In genomic region chr3R:25329079-25329478, dm6 we compare ENCODE assay signal across 5 fruit fly cellular contexts.
TF ChIP-seq lines count a peak whose summit lies in the region.

Gene CHKov1 (minus strand): TSS chr3R:25329316.

- TF ChIP-seq CTCF in whole organism, embryonic (GFP tag; optimal IDR thresholded peaks at IDR 0.05; lab: Kevin White, UChicago): no peak

TF ChIP-seq in whole organism, adult, 20 proteins besides CTCF, POLR2A, EP300 and RAD21:
- TF ChIP-seq Mnt (GFP tag; optimal IDR thresholded peaks at IDR 0.05; lab: Kevin White, UChicago) (no peak), cic (GFP tag; optimal IDR thresholded peaks at IDR 0.05; lab: Kevin White, UChicago) (peak; percentile 1), Clk (GFP tag; optimal IDR thresholded peaks at IDR 0.05; lab: Kevin White, UChicago) (no peak), CG11617 (GFP tag; optimal IDR thresholded peaks at IDR 0.05; lab: Kevin White, UChicago) (peak; percentile 13), CG5204 (GFP tag; optimal IDR thresholded peaks at IDR 0.05; lab: Kevin White, UChicago) (no peak), CG33017 (tag; optimal IDR thresholded peaks at IDR 0.05; lab: Kevin White, UChicago) (peak; percentile 43), CG12768 (GFP tag; optimal IDR thresholded peaks at IDR 0.05; lab: Kevin White, UChicago) (peak; percentile 21)

TF ChIP-seq in whole organism, embryonic, 481 proteins besides CTCF, POLR2A, EP300 and RAD21 (continues in another document):
- TF ChIP-seq CG34224 (GFP tag; IDR thresholded peaks at IDR 0.05; lab: Robert Waterston, UW; ENCODE audit: partially characterized antibody) (no peak), dati (GFP tag; IDR thresholded peaks at IDR 0.05; lab: Robert Waterston, UW) (no peak), gce (GFP tag; IDR thresholded peaks at IDR 0.05; lab: Robert Waterston, UW) (no peak), CG7963 (GFP tag; IDR thresholded peaks at IDR 0.05; lab: Robert Waterston, UW; ENCODE audit: partially characterized antibody) (no peak), HLH54F (GFP tag; optimal IDR thresholded peaks at IDR 0.05; lab: Kevin White, UChicago) (no peak), Camta (GFP tag; optimal IDR thresholded peaks at IDR 0.05; lab: Kevin White, UChicago) (no peak), CG8765 (GFP tag; IDR thresholded peaks at IDR 0.05; lab: Robert Waterston, UW) (no peak), CoRest (tag; optimal IDR thresholded peaks at IDR 0.05; lab: Kevin White, UChicago) (no peak), Mrtf (GFP tag; IDR thresholded peaks at IDR 0.05; lab: Robert Waterston, UW) (no peak), E2f1 (GFP tag; IDR thresholded peaks at IDR 0.05; lab: Robert Waterston, UW) (no peak), CG2199 (GFP tag; IDR thresholded peaks at IDR 0.05; lab: Robert Waterston, UW) (0 out of 3 replicates have a peak, but pooled peaks have one; percentile 10), maf-S (GFP tag; optimal IDR thresholded peaks at IDR 0.05; lab: Kevin White, UChicago) (no peak), CG3995 (GFP tag; optimal IDR thresholded peaks at IDR 0.05; lab: Kevin White, UChicago) (no peak), CG2120 (GFP tag; optimal IDR thresholded peaks at IDR 0.05; lab: Kevin White, UChicago) (no peak), Myb (GFP tag; optimal IDR thresholded peaks at IDR 0.05; lab: Kevin White, UChicago) (no peak), CkIIα-i1 (GFP tag; IDR thresholded peaks at IDR 0.05; lab: Robert Waterston, UW) (no peak), CG4707 (GFP tag; optimal IDR thresholded peaks at IDR 0.05; lab: Kevin White, UChicago) (no peak), lmd (GFP tag; IDR thresholded peaks at IDR 0.05; lab: Robert Waterston, UW) (no peak), Doc3 (GFP tag; IDR thresholded peaks at IDR 0.05; lab: Robert Waterston, UW; ENCODE audit: partially characterized antibody) (no peak), Dbx (GFP tag; IDR thresholded peaks at IDR 0.05; lab: Robert Waterston, UW) (no peak), slp2 (GFP tag; optimal IDR thresholded peaks at IDR 0.05; lab: Kevin White, UChicago) (no peak), stc (GFP tag; IDR thresholded peaks at IDR 0.05; lab: Robert Waterston, UW) (no peak)

TF ChIP-seq in whole organism, prepupa, 60 proteins besides CTCF, POLR2A, EP300 and RAD21:
- TF ChIP-seq vri (GFP tag; optimal IDR thresholded peaks at IDR 0.05; lab: Kevin White, UChicago) (peak; percentile 30), CG8119 (GFP tag; IDR thresholded peaks at IDR 0.05; lab: Robert Waterston, UW) (no peak), CG15336 (GFP tag; IDR thresholded peaks at IDR 0.05; lab: Robert Waterston, UW) (0 out of 2 replicates have a peak, but pooled peaks have one; percentile 21), CG11294 (GFP tag; IDR thresholded peaks at IDR 0.05; lab: Robert Waterston, UW) (no peak)

TF ChIP-seq in whole organism, pupa, 21 proteins besides CTCF, POLR2A, EP300 and RAD21:
- no peak for TF ChIP-seq CG10348 (GFP tag; IDR thresholded peaks at IDR 0.05; lab: Robert Waterston, UW)
- no peak for TF ChIP-seq EcR (GFP tag; optimal IDR thresholded peaks at IDR 0.05; lab: Kevin White, UChicago)
- TF ChIP-seq CG12605 (GFP tag; IDR thresholded peaks at IDR 0.05; lab: Robert Waterston, UW): 0 out of 2 replicates have a peak, but pooled peaks have one; percentile 20
- TF ChIP-seq D1 (tag; optimal IDR thresholded peaks at IDR 0.05; lab: Kevin White, UChicago): no peak
- peak; percentile 59; the same call in 2 of the 3 replicates for TF ChIP-seq CG4496 (GFP tag; IDR thresholded peaks at IDR 0.05; lab: Robert Waterston, UW)
- no peak for TF ChIP-seq CG8301 (tag; optimal IDR thresholded peaks at IDR 0.05; lab: Kevin White, UChicago)
- peak; percentile 21; the same call in 1 of the 2 replicates for TF ChIP-seq Ets98B (GFP tag; IDR thresholded peaks at IDR 0.05; lab: Robert Waterston, UW)
- TF ChIP-seq CG32121 (GFP tag; IDR thresholded peaks at IDR 0.05; lab: Robert Waterston, UW): 0 out of 2 replicates have a peak, but pooled peaks have one; percentile 29

TF ChIP-seq in whole organism, wandering third instar larva, 38 proteins besides CTCF, POLR2A, EP300 and RAD21:
- TF ChIP-seq dsf (GFP tag; optimal IDR thresholded peaks at IDR 0.05; lab: Kevin White, UChicago; ENCODE audit: borderline replicate concordance): no peak
- no peak for TF ChIP-seq Sp1 (GFP tag; optimal IDR thresholded peaks at IDR 0.05; lab: Kevin White, UChicago)
- TF ChIP-seq rgr (GFP tag; optimal IDR thresholded peaks at IDR 0.05; lab: Kevin White, UChicago): peak; percentile 33
- peak; percentile 9 to 15 for TF ChIP-seq dl (GFP tag; optimal IDR thresholded peaks at IDR 0.05; lab: Kevin White, UChicago; ENCODE audit: insufficient read depth in 1 of 2, partially characterized antibody in 2 of 2)
- no peak for TF ChIP-seq woc (GFP tag; optimal IDR thresholded peaks at IDR 0.05; lab: Kevin White, UChicago)
- TF ChIP-seq OdsH (GFP tag; optimal IDR thresholded peaks at IDR 0.05; lab: Kevin White, UChicago): peak; percentile 42
- peak; percentile 31 for TF ChIP-seq Rel (GFP tag; optimal IDR thresholded peaks at IDR 0.05; lab: Kevin White, UChicago)
- peak; percentile 84 for TF ChIP-seq Rel (tag; optimal IDR thresholded peaks at IDR 0.05; lab: Kevin White, UChicago)
- TF ChIP-seq h (GFP tag; optimal IDR thresholded peaks at IDR 0.05; lab: Kevin White, UChicago): no peak
- TF ChIP-seq Dif (GFP tag; optimal IDR thresholded peaks at IDR 0.05; lab: Kevin White, UChicago; ENCODE audit: partially characterized antibody): peak; percentile 40
- TF ChIP-seq ey (GFP tag; optimal IDR thresholded peaks at IDR 0.05; lab: Kevin White, UChicago): no peak
- TF ChIP-seq Vsx2 (GFP tag; optimal IDR thresholded peaks at IDR 0.05; lab: Kevin White, UChicago; ENCODE audit: partially characterized antibody): peak; percentile 14
